Fruit fly (Drosophila melanogaster) S2 (cell line): ENCODE results near the gene mu2.

Experiments
- CG8478 ChIP-seq: fragments of >200 bp; optimal IDR thresholded peaks from 2 replicates; lab custom pipeline; 2018
- CTCF ChIP-seq, 2 experiments: fragments of >200 bp; optimal IDR thresholded peaks; 2 replicates each; lab custom pipeline; 2018

mu2 gene

dm6 chr3L:1947463-1948126 lies at the start of gene mu2, which contains the start of gene Cnb:
TSS of gene mu2 (minus strand) at chr3L:1947475.
TSS of gene Cnb (plus strand) at chr3L:1947565.
- TF ChIP-seq CTCF (optimal IDR thresholded peaks at IDR 0.05; lab: Kevin White, UChicago), result no peak
- TF ChIP-seq CG8478, result no peak

- no peak for TF ChIP-seq CG8478
- no peak for TF ChIP-seq CTCF (optimal IDR thresholded peaks at IDR 0.05; lab: Kevin White, UChicago)
Observed at dm6 chr3L:1985406-1985805, 38.1 kb upstream of the mu2 start.

dm6 chr3L:1976760-1977159 lies 29.5 kb upstream of the mu2 start:
- TF ChIP-seq CTCF (optimal IDR thresholded peaks at IDR 0.05; lab: Kevin White, UChicago), result no peak
- no peak for TF ChIP-seq CG8478

- TF ChIP-seq CG8478 (no peak), CTCF (optimal IDR thresholded peaks at IDR 0.05; lab: Kevin White, UChicago) (no peak)
Observed at dm6 chr3L:1971103-1971742, 23.9 kb upstream of the mu2 start, which contains the start of the genes CG11815 and acs. TSS of gene CG11815 (minus strand) at chr3L:1971200. TSS of gene acs (plus strand) at chr3L:1971638.

dm6 chr3L:1969539-1970337 lies 22.5 kb upstream of the mu2 start, which contains the start of gene CG1927:
TSS of gene CG1927 (minus strand) at chr3L:1970079.
- TF ChIP-seq CG8478 (no peak), CTCF (optimal IDR thresholded peaks at IDR 0.05; lab: Kevin White, UChicago) (no peak)

- TF ChIP-seq CG8478 (no peak), CTCF (optimal IDR thresholded peaks at IDR 0.05; lab: Kevin White, UChicago) (no peak)
Observed at dm6 chr3L:1968805-1969378, 21.6 kb upstream of the mu2 start.

dm6 chr3L:1968401-1968800 lies 21.1 kb upstream of the mu2 start:
- TF ChIP-seq CG8478 (no peak), CTCF (optimal IDR thresholded peaks at IDR 0.05; lab: Kevin White, UChicago) (no peak)

- TF ChIP-seq CG8478 (no peak), CTCF (optimal IDR thresholded peaks at IDR 0.05; lab: Kevin White, UChicago) (no peak)
Observed at dm6 chr3L:1967452-1968310, 20.4 kb upstream of the mu2 start.

dm6 chr3L:1964599-1965143 lies 17.4 kb upstream of the mu2 start:
- no peak for TF ChIP-seq CG8478
- TF ChIP-seq CTCF (optimal IDR thresholded peaks at IDR 0.05; lab: Kevin White, UChicago), result no peak

- TF ChIP-seq CTCF (optimal IDR thresholded peaks at IDR 0.05; lab: Kevin White, UChicago) (no peak), CG8478 (no peak)
Observed at dm6 chr3L:1964099-1964498, 16.8 kb upstream of the mu2 start, which contains the start of gene mv. TSS of gene mv (minus strand) at chr3L:1964178.

dm6 chr3L:1962964-1963363 lies 15.7 kb upstream of the mu2 start, which contains the start of gene SCOT:
TSS of gene SCOT (plus strand) at chr3L:1963143.
- no peak for TF ChIP-seq CG8478
- TF ChIP-seq CTCF (optimal IDR thresholded peaks at IDR 0.05; lab: Kevin White, UChicago), result no peak

dm6 chr3L:1940843-1941418 lies 6.3 kb downstream of the mu2 start, which contains the start of gene Mfap1:
TSS of gene Mfap1 (plus strand) at chr3L:1941068.
- TF ChIP-seq CG8478 (no peak), CTCF (optimal IDR thresholded peaks at IDR 0.05; lab: Kevin White, UChicago) (no peak)

dm6 chr3L:1939983-1940504 lies 7.2 kb downstream of the mu2 start:
- TF ChIP-seq CTCF (optimal IDR thresholded peaks at IDR 0.05; lab: Kevin White, UChicago) (no peak), CG8478 (no peak)
